Worm (Caenorhabditis elegans) whole organism, early embryonic: ENCODE measurements around the gene ZC513.3.
A peak's percentile ranks its signal among the peaks of the same experiment; 100 is the strongest.

ENCODE experiments used
- B0310.2 ChIP-seq: sonication (generic microtip); optimal IDR thresholded peaks from 2 replicates; lab custom pipeline; 2016; ENCODE audit warnings: mild to moderate bottlenecking, missing genetic modification characterization, missing compliant biosample characterization
- flt-1 ChIP-seq: fragments of 200-800 bp; sonication (Bioruptor generic); IDR thresholded peaks from 2 replicates; pipeline ENCODE4 v1.3.6; 2022; ENCODE audit warnings: missing genetic modification characterization, missing compliant biosample characterization
- hmbx-1 ChIP-seq: sonication (generic microtip); optimal IDR thresholded peaks from 2 replicates; lab custom pipeline; 2016; ENCODE audit warnings: mild to moderate bottlenecking, missing genetic modification characterization, missing compliant biosample characterization
- hmg-4 ChIP-seq: fragments of 200-800 bp; sonication (Bioruptor generic); optimal IDR thresholded peaks from 2 replicates; lab custom pipeline; 2018; ENCODE audit warnings: mild to moderate bottlenecking, missing genetic modification characterization, missing compliant biosample characterization
- hnd-1 ChIP-seq: sonication (generic microtip); optimal IDR thresholded peaks from 2 replicates; lab custom pipeline; 2016; ENCODE audit warnings: missing genetic modification characterization, missing compliant biosample characterization
- scrt-1 ChIP-seq: fragments of 200-800 bp; sonication (Bioruptor generic); IDR thresholded peaks from 2 replicates; pipeline ENCODE4 v1.3.6; 2022; ENCODE audit warnings: missing genetic modification characterization, missing compliant biosample characterization
- sea-1 ChIP-seq: fragments of 200-800 bp; sonication (Bioruptor generic); conservative IDR thresholded peaks from 2 replicates; pipeline ENCODE4 v1.3.6; 2022; ENCODE audit warnings: missing genetic modification characterization, missing compliant biosample characterization

ce11 chrV:8039606-8040005 lies 7.2 kb upstream of the ZC513.3 start:
- TF ChIP-seq hnd-1 (tag; lab: Kevin White, UChicago) (no peak), B0310.2 (tag; lab: Kevin White, UChicago) (no peak), hmbx-1 (no peak), sea-1 (0 out of 2 replicates have a peak, but pooled peaks have one; percentile 28), scrt-1 (GFP tag; lab: Robert Waterston, UW) (no peak), hmg-4 (GFP tag; lab: Kevin White, UChicago) (no peak), flt-1 (GFP tag; lab: Robert Waterston, UW) (no peak)
